Worm (Caenorhabditis elegans): Measurements from ENCODE around the gene srt-43.

The srt-43 gene

ce11 chrV:12768946-12769345 lies at the start of gene srt-43:
Gene srt-43, plus strand, starts transcription at chrV:12769246.
- TF ChIP-seq nhr-25 (tag; optimal IDR thresholded peaks at IDR 0.05) (no peak), ztf-1 (GFP tag; conservative IDR thresholded peaks at IDR 0.05) (no peak), peb-1 (tag; optimal IDR thresholded peaks at IDR 0.05) (no peak), zag-1 (tag; optimal IDR thresholded peaks at IDR 0.05) (no peak), nhr-12 (tag; optimal IDR thresholded peaks at IDR 0.05) (no peak), alr-1 (tag; optimal IDR thresholded peaks at IDR 0.05) (no peak), blmp-1 (tag; optimal IDR thresholded peaks at IDR 0.05; ENCODE audit: insufficient read depth) (no peak)

- TF ChIP-seq lin-11 (tag; optimal IDR thresholded peaks at IDR 0.05), result no peak
Measured at ce11 chrV:12719713-12720112, 49.3 kb upstream of the srt-43 start, which contains the start of gene R11D1.7. Gene R11D1.7, plus strand, starts transcription at chrV:12720013.

- TF ChIP-seq snpc-4 (tag; optimal IDR thresholded peaks at IDR 0.05), result no peak
- no peak for TF ChIP-seq nhr-129 (tag; optimal IDR thresholded peaks at IDR 0.05)
- no peak for TF ChIP-seq nhr-21 (tag; optimal IDR thresholded peaks at IDR 0.05)
- no peak for TF ChIP-seq dmd-4 (tag; optimal IDR thresholded peaks at IDR 0.05)
- no peak for TF ChIP-seq alr-1 (tag; optimal IDR thresholded peaks at IDR 0.05)
- TF ChIP-seq nhr-237 (tag; optimal IDR thresholded peaks at IDR 0.05), result no peak
- TF ChIP-seq lin-39 (tag; optimal IDR thresholded peaks at IDR 0.05), result no peak
- TF ChIP-seq aly-2 (tag; optimal IDR thresholded peaks at IDR 0.05), result no peak
- no peak for TF ChIP-seq zag-1 (tag; optimal IDR thresholded peaks at IDR 0.05)
- no peak for TF ChIP-seq nhr-23 (tag; optimal IDR thresholded peaks at IDR 0.05)
- TF ChIP-seq R02D3.7 (tag; optimal IDR thresholded peaks at IDR 0.05), result no peak
Measured at ce11 chrV:12725893-12726292, 43.2 kb upstream of the srt-43 start, which contains the start of gene R11D1.12. Gene R11D1.12, minus strand, starts transcription at chrV:12725993.

- TF ChIP-seq unc-62 (GFP tag; optimal IDR thresholded peaks at IDR 0.05) (no peak), gmeb-1 (tag; optimal IDR thresholded peaks at IDR 0.05) (no peak), ztf-4 (tag; optimal IDR thresholded peaks at IDR 0.05) (no peak), mdl-1 (tag; optimal IDR thresholded peaks at IDR 0.05) (no peak), peb-1 (tag; optimal IDR thresholded peaks at IDR 0.05) (no peak), ceh-16 (tag; optimal IDR thresholded peaks at IDR 0.05) (no peak), lin-39 (tag; optimal IDR thresholded peaks at IDR 0.05) (no peak), R02D3.7 (tag; optimal IDR thresholded peaks at IDR 0.05) (no peak), alr-1 (tag; optimal IDR thresholded peaks at IDR 0.05) (no peak), Y55F3AM.14 (GFP tag; optimal IDR thresholded peaks at IDR 0.05) (no peak), nhr-25 (tag; optimal IDR thresholded peaks at IDR 0.05) (no peak), nhr-23 (tag; optimal IDR thresholded peaks at IDR 0.05) (no peak), lsy-2 (tag; optimal IDR thresholded peaks at IDR 0.05) (no peak), nhr-11 (tag; optimal IDR thresholded peaks at IDR 0.05) (no peak), nhr-21 (tag; optimal IDR thresholded peaks at IDR 0.05) (no peak), nhr-12 (tag; optimal IDR thresholded peaks at IDR 0.05) (no peak), snpc-4 (tag; optimal IDR thresholded peaks at IDR 0.05) (no peak), ztf-1 (GFP tag; conservative IDR thresholded peaks at IDR 0.05) (no peak), nhr-10 (tag; optimal IDR thresholded peaks at IDR 0.05) (no peak), mab-5 (tag; optimal IDR thresholded peaks at IDR 0.05) (no peak)
Measured at ce11 chrV:12727104-12727637, 41.9 kb upstream of the srt-43 start, which contains the start of gene R11D1.13. Gene R11D1.13, plus strand, starts transcription at chrV:12727154.

- TF ChIP-seq nhr-10 (tag; optimal IDR thresholded peaks at IDR 0.05) (no peak), mbf-1 (tag; optimal IDR thresholded peaks at IDR 0.05) (no peak), unc-62 (GFP tag; optimal IDR thresholded peaks at IDR 0.05) (no peak), mdl-1 (tag; optimal IDR thresholded peaks at IDR 0.05) (peak in 1 of 2 experiments; percentile 27), gmeb-1 (tag; optimal IDR thresholded peaks at IDR 0.05) (peak; percentile 85), fos-1 (tag; optimal IDR thresholded peaks at IDR 0.05) (peak; percentile 86), sem-4 (tag; optimal IDR thresholded peaks at IDR 0.05) (peak; percentile 78), F13H6.1 (tag; optimal IDR thresholded peaks at IDR 0.05) (peak; percentile 72), crh-2 (tag; optimal IDR thresholded peaks at IDR 0.05) (peak; percentile 91), R02D3.7 (tag; optimal IDR thresholded peaks at IDR 0.05) (peak; percentile 82), egl-27 (tag; optimal IDR thresholded peaks at IDR 0.05) (peak; percentile 47), unc-55 (GFP tag; optimal IDR thresholded peaks at IDR 0.05) (peak; percentile 98), ztf-4 (tag; optimal IDR thresholded peaks at IDR 0.05) (peak; percentile 70), nhr-6 (tag; optimal IDR thresholded peaks at IDR 0.05) (no peak), ztf-11 (tag; optimal IDR thresholded peaks at IDR 0.05) (no peak), mab-5 (tag; optimal IDR thresholded peaks at IDR 0.05) (peak; percentile 82), lin-13 (GFP tag; optimal IDR thresholded peaks at IDR 0.05) (peak; percentile 89), lin-11 (tag; optimal IDR thresholded peaks at IDR 0.05) (peak; percentile 85), skn-1 (tag; optimal IDR thresholded peaks at IDR 0.05) (peak; percentile 49), ceh-16 (tag; optimal IDR thresholded peaks at IDR 0.05) (peak; percentile 40), ama-1 (optimal IDR thresholded peaks at IDR 0.05) (peak; percentile 50), nhr-129 (tag; optimal IDR thresholded peaks at IDR 0.05) (peak; percentile 89), ceh-82 (tag; optimal IDR thresholded peaks at IDR 0.05) (peak; percentile 2), blmp-1 (tag; optimal IDR thresholded peaks at IDR 0.05; ENCODE audit: insufficient read depth) (peak; percentile 74), C34F6.9 (tag; optimal IDR thresholded peaks at IDR 0.05) (peak; percentile 96), elt-3 (tag; optimal IDR thresholded peaks at IDR 0.05) (no peak), nhr-21 (tag; optimal IDR thresholded peaks at IDR 0.05) (peak; percentile 75), snpc-4 (tag; optimal IDR thresholded peaks at IDR 0.05) (peak; percentile 83), lsy-2 (tag; optimal IDR thresholded peaks at IDR 0.05) (peak; percentile 64 to 93)
Measured at ce11 chrV:12728062-12728665, 40.9 kb upstream of the srt-43 start, which contains the start of the genes rpl-28 and mrpl-49. Gene rpl-28, minus strand, starts transcription at chrV:12728112. Gene mrpl-49, plus strand, starts transcription at chrV:12728631.

Measured in whole organism, L2 larva.